Worm (Caenorhabditis elegans) whole organism, young adult: Measurements from ENCODE around the gene B0250.5.

Experiments
- B0261.1 ChIP-seq: sonication (generic microtip); optimal IDR thresholded peaks from 2 replicates; lab custom pipeline; 2016; ENCODE audit warnings: mild to moderate bottlenecking, missing genetic modification characterization, moderate library complexity, missing compliant biosample characterization
- lin-40 ChIP-seq: sonication (generic microtip); optimal IDR thresholded peaks from 2 replicates; lab custom pipeline; 2016; ENCODE audit warnings: missing genetic modification characterization, mild to moderate bottlenecking, missing compliant biosample characterization, missing genotype, missing genetic modification reagents
- nfyb-1 ChIP-seq: fragments of 200-800 bp; sonication (Bioruptor generic); IDR thresholded peaks from 2 replicates; pipeline ENCODE4 v1.3.6; 2022; ENCODE audit warnings: missing genetic modification reagents, missing genetic modification characterization, missing compliant biosample characterization
- zfh-2 ChIP-seq: fragments of 200-800 bp; sonication (Bioruptor generic); conservative IDR thresholded peaks from 2 replicates; pipeline ENCODE4 v1.3.6; 2022; ENCODE audit warnings: missing genetic modification reagents, missing genetic modification characterization, missing compliant biosample characterization
- ztf-6 ChIP-seq: fragments of 200-800 bp; sonication (Bioruptor generic); IDR thresholded peaks from 2 replicates; pipeline ENCODE4 v1.3.6; 2022; ENCODE audit warnings: missing genetic modification reagents, missing genetic modification characterization, missing compliant biosample characterization

ce11 chrV:20500405-20500804 is 6.7 kb downstream of the B0250.5 start, which contains the start of gene dct-14:
- TF ChIP-seq ztf-6 (GFP tag; lab: Robert Waterston, UW) (no peak), B0261.1 (tag; lab: Kevin White, UChicago) (no peak), lin-40 (tag; lab: Kevin White, UChicago) (no peak), zfh-2 (no peak), nfyb-1 (no peak)
